Worm (Caenorhabditis elegans): Measurements from ENCODE around the gene C01G5.4.

DNA sequence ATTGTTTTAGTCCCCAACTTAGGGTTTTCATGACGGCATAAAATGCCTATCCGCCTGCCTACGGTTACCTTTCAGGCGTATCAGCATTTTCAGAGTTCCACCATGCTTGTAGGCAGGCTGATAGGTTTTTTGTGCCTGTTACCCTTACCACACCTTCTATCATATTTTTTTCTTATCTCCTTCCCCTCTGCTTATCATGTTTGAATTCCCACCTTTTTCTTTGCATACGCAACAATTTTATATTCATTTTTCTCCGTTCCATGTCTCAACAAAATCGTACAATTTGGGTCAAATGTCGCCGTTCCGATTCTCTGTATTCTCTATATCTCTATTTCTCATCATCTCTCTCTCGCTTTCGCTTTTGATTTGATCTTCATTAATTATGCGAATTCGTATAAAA lies 12.0 kb upstream of the C01G5.4 start, which contains the start of gene C01G5.9:
- TF ChIP-seq C06A6.2 (GFP tag; conservative IDR thresholded peaks at IDR 0.05) (no peak), mxl-1 (tag; optimal IDR thresholded peaks at IDR 0.05) (no peak), egl-44 (GFP tag; IDR thresholded peaks at IDR 0.05) (no peak), snpc-4 (GFP tag; optimal IDR thresholded peaks at IDR 0.05) (no peak), snpc-4 (tag; optimal IDR thresholded peaks at IDR 0.05) (no peak), akir-1 (GFP tag; optimal IDR thresholded peaks at IDR 0.05) (no peak), ama-1 (optimal IDR thresholded peaks at IDR 0.05) (no peak), ama-1 (GFP tag; optimal IDR thresholded peaks at IDR 0.05) (no peak)

All from whole organism, young adult.